Fruit fly (Drosophila melanogaster) whole organism, wandering third instar larva: ENCODE data around the gene Spc105R.

Experiments used
- CG32264 ChIP-seq: fragments of 200-800 bp; sonication (Bioruptor generic); optimal IDR thresholded peaks from 2 replicates; lab custom pipeline; 2016; ENCODE audit warnings: missing biosample characterization, missing genetic modification characterization
- CG9705 ChIP-seq: fragments of 200-800 bp; sonication (Bioruptor generic); optimal IDR thresholded peaks from 2 replicates; lab custom pipeline; 2018; ENCODE audit warnings: missing biosample characterization, mild to moderate bottlenecking, missing genetic modification characterization
- CrebA ChIP-seq: fragments of 200-800 bp; sonication (Bioruptor generic); optimal IDR thresholded peaks from 2 replicates; lab custom pipeline; 2016; ENCODE audit warnings: missing biosample characterization, mild to moderate bottlenecking, missing genetic modification characterization, borderline replicate concordance
- Dfd ChIP-seq: fragments of >200 bp; optimal IDR thresholded peaks from 2 replicates; lab custom pipeline; 2017; ENCODE audit warnings: missing biosample characterization, missing genetic modification characterization
- Dif ChIP-seq: fragments of 200-275, 200-300 bp; sonication (Bioruptor generic); optimal IDR thresholded peaks from 2 replicates; lab custom pipeline; 2018; ENCODE audit warnings: missing biosample characterization, missing genetic modification characterization; ENCODE audit not compliant: partially characterized antibody
- GATAd ChIP-seq: sonication (Bioruptor generic); optimal IDR thresholded peaks from 2 replicates; lab custom pipeline; 2016; ENCODE audit warnings: missing biosample characterization, missing genetic modification characterization
- HLH106 ChIP-seq: fragments of 200-800 bp; optimal IDR thresholded peaks from 3 replicates; lab custom pipeline; 2019; ENCODE audit warnings: missing biosample characterization, mild to moderate bottlenecking, missing genetic modification characterization, moderate library complexity
- Hnf4 ChIP-seq: fragments of 200-800 bp; sonication (Bioruptor generic); optimal IDR thresholded peaks from 2 replicates; lab custom pipeline; 2016; ENCODE audit warnings: missing biosample characterization, mild to moderate bottlenecking, missing genetic modification characterization
- Hr78 ChIP-seq: fragments of >200 bp; optimal IDR thresholded peaks from 2 replicates; lab custom pipeline; 2017; ENCODE audit warnings: missing biosample characterization, missing genetic modification characterization
- Hr83 ChIP-seq: fragments of 200-300 bp; sonication (Bioruptor generic); optimal IDR thresholded peaks from 2 replicates; lab custom pipeline; 2016; ENCODE audit warnings: missing biosample characterization, mild to moderate bottlenecking, missing genetic modification characterization, moderate library complexity; ENCODE audit not compliant: poor library complexity, severe bottlenecking
- N ChIP-seq: fragments of >200 bp; optimal IDR thresholded peaks from 2 replicates; lab custom pipeline; 2018; ENCODE audit warnings: missing biosample characterization, missing external identifiers, missing genetic modification characterization
- OdsH ChIP-seq: fragments of 200-800 bp; sonication (Bioruptor generic); optimal IDR thresholded peaks from 2 replicates; lab custom pipeline; 2016; ENCODE audit warnings: missing biosample characterization, mild to moderate bottlenecking, missing genetic modification characterization
- Rel ChIP-seq, 2 experiments: fragments of 200-800 bp; sonication (Bioruptor generic) in 1 of 2; optimal IDR thresholded peaks; 2 replicates in 1 of 2; 3 replicates in 1 of 2; lab custom pipeline; 2016 to 2019; ENCODE audit warnings: mild to moderate bottlenecking in 2 of 2, missing biosample characterization in 2 of 2, missing genetic modification characterization in 2 of 2, moderate library complexity in 1 of 2
- Sp1 ChIP-seq: fragments of 200-800 bp; sonication (Bioruptor generic); optimal IDR thresholded peaks from 3 replicates; lab custom pipeline; 2019; ENCODE audit warnings: missing biosample characterization, mild to moderate bottlenecking, missing genetic modification characterization, moderate library complexity
- brk ChIP-seq: fragments of 200-800 bp; sonication (Bioruptor generic); optimal IDR thresholded peaks from 2 replicates; lab custom pipeline; 2016; ENCODE audit warnings: missing biosample characterization, mild to moderate bottlenecking, missing genetic modification characterization
- dmrt93B ChIP-seq: fragments of 200-800 bp; sonication (Bioruptor generic); optimal IDR thresholded peaks from 2 replicates; lab custom pipeline; 2018; ENCODE audit warnings: missing biosample characterization, mild to moderate bottlenecking, missing genetic modification characterization
- dsf ChIP-seq: sonication (Bioruptor generic); optimal IDR thresholded peaks from 2 replicates; lab custom pipeline; 2016; ENCODE audit warnings: missing biosample characterization, missing genetic modification characterization, borderline replicate concordance
- foxo ChIP-seq, 2 experiments: fragments of 200-800 bp; sonication (Bioruptor generic); optimal IDR thresholded peaks; 2 replicates in 1 of 2; 3 replicates in 1 of 2; lab custom pipeline; 2016 to 2017; ENCODE audit warnings: missing biosample characterization in 2 of 2, missing genetic modification characterization in 2 of 2
- h ChIP-seq: fragments of 200-800 bp; sonication (Bioruptor generic); optimal IDR thresholded peaks from 3 replicates; lab custom pipeline; 2016; ENCODE audit warnings: missing biosample characterization, mild to moderate bottlenecking, missing genetic modification characterization
- jim ChIP-seq: fragments of 175-275, 200-325 bp; sonication (Bioruptor generic); optimal IDR thresholded peaks from 2 replicates; lab custom pipeline; 2016; ENCODE audit warnings: missing biosample characterization, mild to moderate bottlenecking, missing genetic modification characterization
- pan ChIP-seq: fragments of >200 bp; optimal IDR thresholded peaks from 2 replicates; lab custom pipeline; 2017
- psq ChIP-seq: fragments of 200-800 bp; sonication (Bioruptor generic); optimal IDR thresholded peaks from 3 replicates; lab custom pipeline; 2017; ENCODE audit warnings: missing biosample characterization, mild to moderate bottlenecking, missing genetic modification characterization, moderate library complexity
- rgr ChIP-seq: fragments of 200-800 bp; sonication (Bioruptor generic); optimal IDR thresholded peaks from 3 replicates; lab custom pipeline; 2016; ENCODE audit warnings: missing biosample characterization, mild to moderate bottlenecking, missing genetic modification characterization
- sage ChIP-seq: fragments of 200-800 bp; sonication (Bioruptor generic); optimal IDR thresholded peaks from 2 replicates; lab custom pipeline; 2016; ENCODE audit warnings: missing biosample characterization, mild to moderate bottlenecking, missing genetic modification characterization
- sv ChIP-seq: fragments of 200-800 bp; sonication (Bioruptor generic); optimal IDR thresholded peaks from 3 replicates; lab custom pipeline; 2016; ENCODE audit warnings: missing biosample characterization, missing genetic modification characterization
- tai ChIP-seq: sonication (Bioruptor generic); optimal IDR thresholded peaks from 2 replicates; lab custom pipeline; 2016; ENCODE audit warnings: missing biosample characterization, missing genetic modification characterization
- usp ChIP-seq: fragments of >200 bp; optimal IDR thresholded peaks from 2 replicates; lab custom pipeline; 2017; ENCODE audit warnings: missing biosample characterization, missing genetic modification characterization
- woc ChIP-seq: sonication (Bioruptor generic); optimal IDR thresholded peaks from 2 replicates; lab custom pipeline; 2016; ENCODE audit warnings: missing biosample characterization, mild to moderate bottlenecking, missing genetic modification characterization

Spc105R gene

DNA sequence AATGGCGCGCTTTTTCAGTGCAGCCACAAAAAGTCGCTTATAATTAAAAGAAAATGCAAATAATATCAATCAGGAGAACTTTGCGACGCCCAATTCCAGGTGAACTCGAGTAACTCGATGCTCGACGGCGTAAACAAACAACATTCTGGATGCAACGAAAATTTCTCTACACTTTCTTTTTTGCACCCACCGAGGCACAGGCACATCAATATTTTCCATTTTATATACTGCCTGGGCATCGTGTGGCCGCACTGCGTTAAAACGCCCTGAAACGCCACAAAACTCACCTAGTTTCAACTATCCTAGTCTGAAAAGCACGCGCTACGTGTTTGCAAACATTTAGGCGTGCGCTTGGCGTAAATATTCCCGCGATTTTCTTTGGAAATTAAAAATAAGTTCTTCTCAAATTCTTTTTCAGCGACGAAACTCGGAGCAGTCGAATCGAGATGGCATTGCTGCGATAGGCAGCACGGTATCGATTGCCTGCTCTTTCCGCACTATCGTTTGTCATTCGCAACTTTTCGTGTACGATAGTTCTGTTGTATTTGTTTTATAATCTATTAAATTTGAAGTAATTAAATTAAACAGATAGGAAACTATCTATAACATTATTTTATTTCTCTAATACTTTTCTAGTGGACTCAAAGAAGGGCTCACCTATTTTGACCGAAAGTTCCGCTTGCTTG is 14.3 kb upstream of the Spc105R start, which contains the start of gene Pcif1:
Gene Pcif1, minus strand, starts transcription at position 456 of the 686 bp plus-strand sequence.
- TF ChIP-seq sage (peak; percentile 44), CG9705 (peak; percentile 2), CG32264 (peak; percentile 11), psq (GFP tag; lab: Kevin White, UChicago) (no peak), Hr78 (GFP tag; lab: Kevin White, UChicago) (no peak), Hnf4 (GFP tag; lab: Kevin White, UChicago) (peak; percentile 72), woc (GFP tag; lab: Kevin White, UChicago) (peak; percentile 13), Hr83 (GFP tag; lab: Kevin White, UChicago) (peak; percentile 54), N (no peak), dsf (GFP tag; lab: Kevin White, UChicago) (peak; percentile 59), dmrt93B (no peak), foxo (GFP tag; optimal IDR thresholded peaks at IDR 0.05; lab: Kevin White, UChicago) (no peak), sv (peak; percentile 16), h (GFP tag; lab: Kevin White, UChicago) (peak; percentile 50), Rel (GFP tag; optimal IDR thresholded peaks at IDR 0.05; lab: Kevin White, UChicago) (peak; percentile 41), Rel (tag; optimal IDR thresholded peaks at IDR 0.05; lab: Kevin White, UChicago) (no peak), brk (GFP tag; lab: Kevin White, UChicago) (peak; percentile 83), Sp1 (GFP tag; lab: Kevin White, UChicago) (no peak), HLH106 (peak; percentile 17), pan (lab: Kevin White, UChicago) (no peak), OdsH (GFP tag; lab: Kevin White, UChicago) (no peak), Dif (GFP tag; lab: Kevin White, UChicago) (no peak)

dm6 chr3L:20787835-20788380 is 12.3 kb upstream of the Spc105R start, which contains the start of gene CG11396:
CG11396 (minus strand) TSS chr3L:20788137.
- TF ChIP-seq Hr83 (GFP tag; lab: Kevin White, UChicago): peak; percentile 74
- TF ChIP-seq rgr: no peak
- TF ChIP-seq, all 38 proteins: peak for 1

dm6 chr3L:20789299-20789698 is 10.9 kb upstream of the Spc105R start:
- TF ChIP-seq psq (GFP tag; lab: Kevin White, UChicago): no peak
- no peak for TF ChIP-seq Dfd (GFP tag; lab: Kevin White, UChicago)
- no peak for TF ChIP-seq tai (GFP tag; lab: Kevin White, UChicago)
- no peak for TF ChIP-seq Sp1 (GFP tag; lab: Kevin White, UChicago)
- no peak for TF ChIP-seq brk (GFP tag; lab: Kevin White, UChicago)

DNA sequence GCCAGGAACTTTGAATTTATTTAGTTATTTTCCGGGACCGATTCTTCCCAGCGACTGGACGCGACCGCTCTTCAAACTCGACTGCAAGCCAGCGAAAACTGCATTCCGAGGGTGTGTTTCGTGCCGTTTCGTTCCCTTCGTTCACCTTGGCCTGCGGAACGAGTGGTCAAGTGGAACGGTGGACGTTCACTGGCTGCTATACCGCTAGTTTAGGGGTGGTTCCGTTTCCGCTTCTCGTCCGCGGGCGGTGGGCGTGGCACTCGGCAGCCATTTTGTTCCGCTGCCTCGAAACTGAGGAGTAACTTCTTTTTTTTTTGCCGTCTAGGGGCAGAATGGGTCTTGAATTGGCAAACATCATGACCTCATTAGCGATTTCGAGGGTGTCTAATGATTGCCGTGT is 7.5 kb upstream of the Spc105R start, which contains the start of gene Six4:
Gene Six4, minus strand, starts transcription at position 85 of the 400 bp plus-strand sequence.
- TF ChIP-seq dsf (GFP tag; lab: Kevin White, UChicago): no peak
- TF ChIP-seq foxo (GFP tag; optimal IDR thresholded peaks at IDR 0.05; lab: Kevin White, UChicago): no peak
- TF ChIP-seq CrebA (GFP tag; lab: Kevin White, UChicago): no peak
- TF ChIP-seq Rel (GFP tag; optimal IDR thresholded peaks at IDR 0.05; lab: Kevin White, UChicago): no peak
- no peak for TF ChIP-seq Rel (tag; optimal IDR thresholded peaks at IDR 0.05; lab: Kevin White, UChicago)
- no peak for TF ChIP-seq OdsH (GFP tag; lab: Kevin White, UChicago)

DNA sequence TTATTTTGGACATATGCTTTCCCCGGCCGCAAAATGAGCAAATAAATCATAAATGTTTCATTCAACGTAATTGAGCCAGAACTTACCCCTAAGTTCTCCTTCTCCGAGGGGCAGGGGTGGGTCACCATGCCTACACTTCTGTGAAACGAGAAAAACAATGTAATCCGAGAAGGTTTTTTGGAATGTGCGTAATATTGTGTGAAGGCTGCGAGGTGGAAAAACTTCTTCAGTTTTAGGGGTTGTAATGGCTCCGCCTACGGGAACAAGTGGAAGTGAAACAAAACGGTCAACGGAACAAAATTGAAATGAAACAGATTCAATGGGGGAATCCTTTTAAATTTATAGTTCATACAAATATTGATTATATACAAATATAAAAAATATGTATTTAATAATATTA is 3.5 kb upstream of the Spc105R start:
- no peak for TF ChIP-seq rgr
- no peak for TF ChIP-seq OdsH (GFP tag; lab: Kevin White, UChicago)
- no peak for TF ChIP-seq jim (GFP tag; lab: Kevin White, UChicago)
- no peak for TF ChIP-seq GATAd (GFP tag; lab: Kevin White, UChicago)
- no peak for TF ChIP-seq usp
- no peak for TF ChIP-seq CrebA (GFP tag; lab: Kevin White, UChicago)
- no peak for TF ChIP-seq dsf (GFP tag; lab: Kevin White, UChicago)
